Fruit fly (Drosophila melanogaster): ENCODE results near the gene CG13385.

The CG13385 gene

dm6 chr2L:8403286-8404270 is 7.1 kb downstream of the CG13385 start, which contains the start of gene emb (continued):
- TF ChIP-seq dsf (GFP tag; optimal IDR thresholded peaks at IDR 0.05; ENCODE audit: borderline replicate concordance) (peak; percentile 6), CG32264 (GFP tag; optimal IDR thresholded peaks at IDR 0.05) (no peak), brk (GFP tag; optimal IDR thresholded peaks at IDR 0.05) (no peak), lola (GFP tag; optimal IDR thresholded peaks at IDR 0.05) (no peak), Jra (GFP tag; optimal IDR thresholded peaks at IDR 0.05) (peak; percentile 40), sv (GFP tag; optimal IDR thresholded peaks at IDR 0.05) (peak; percentile 7), Mio (GFP tag; optimal IDR thresholded peaks at IDR 0.05) (no peak), Vsx2 (GFP tag; optimal IDR thresholded peaks at IDR 0.05; ENCODE audit: partially characterized antibody) (no peak), Rel (GFP tag; optimal IDR thresholded peaks at IDR 0.05) (no peak), Rel (tag; optimal IDR thresholded peaks at IDR 0.05) (peak; percentile 49), psq (GFP tag; optimal IDR thresholded peaks at IDR 0.05) (peak; percentile 45), dmrt93B (GFP tag; optimal IDR thresholded peaks at IDR 0.05) (no peak), Myc (optimal IDR thresholded peaks at IDR 0.05) (no peak), jim (GFP tag; optimal IDR thresholded peaks at IDR 0.05) (peak; percentile 46), ey (GFP tag; optimal IDR thresholded peaks at IDR 0.05) (peak; percentile 20), Abd-B (GFP tag; optimal IDR thresholded peaks at IDR 0.05) (no peak), woc (GFP tag; optimal IDR thresholded peaks at IDR 0.05) (peak; percentile 54), usp (GFP tag; optimal IDR thresholded peaks at IDR 0.05) (no peak)

dm6 chr2L:8411530-8411929 is 15.1 kb downstream of the CG13385 start, which contains the start of gene Naglu:
TSS of gene Naglu (minus strand) at chr2L:8411868.
- TF ChIP-seq Hr83 (GFP tag; optimal IDR thresholded peaks at IDR 0.05; ENCODE audit: poor library complexity, severe bottlenecking) (peak; percentile 64), Sp1 (GFP tag; optimal IDR thresholded peaks at IDR 0.05) (peak; percentile 36), fru (GFP tag; optimal IDR thresholded peaks at IDR 0.05) (peak; percentile 31), dl (GFP tag; optimal IDR thresholded peaks at IDR 0.05; ENCODE audit: insufficient read depth in 1 of 2, partially characterized antibody in 2 of 2) (peak in 1 of 2 experiments; percentile 61), Abd-B (GFP tag; optimal IDR thresholded peaks at IDR 0.05) (no peak), Vsx2 (GFP tag; optimal IDR thresholded peaks at IDR 0.05; ENCODE audit: partially characterized antibody) (peak; percentile 65), ey (GFP tag; optimal IDR thresholded peaks at IDR 0.05) (peak; percentile 24), Dif (GFP tag; optimal IDR thresholded peaks at IDR 0.05; ENCODE audit: partially characterized antibody) (peak; percentile 81), Mio (GFP tag; optimal IDR thresholded peaks at IDR 0.05) (no peak), lola (GFP tag; optimal IDR thresholded peaks at IDR 0.05) (no peak)

- TF ChIP-seq lola (GFP tag; optimal IDR thresholded peaks at IDR 0.05) (no peak), Rel (GFP tag; optimal IDR thresholded peaks at IDR 0.05) (no peak), Rel (tag; optimal IDR thresholded peaks at IDR 0.05) (peak; percentile 29), usp (GFP tag; optimal IDR thresholded peaks at IDR 0.05) (no peak), Hnf4 (GFP tag; optimal IDR thresholded peaks at IDR 0.05) (peak; percentile 15), fru (GFP tag; optimal IDR thresholded peaks at IDR 0.05) (peak; percentile 33), Hr83 (GFP tag; optimal IDR thresholded peaks at IDR 0.05; ENCODE audit: poor library complexity, severe bottlenecking) (no peak), Mio (GFP tag; optimal IDR thresholded peaks at IDR 0.05) (no peak), sv (GFP tag; optimal IDR thresholded peaks at IDR 0.05) (no peak), Abd-B (GFP tag; optimal IDR thresholded peaks at IDR 0.05) (no peak), br (GFP tag; optimal IDR thresholded peaks at IDR 0.05) (no peak), sage (GFP tag; optimal IDR thresholded peaks at IDR 0.05) (no peak), tai (GFP tag; optimal IDR thresholded peaks at IDR 0.05) (no peak), OdsH (GFP tag; optimal IDR thresholded peaks at IDR 0.05) (no peak), CrebA (GFP tag; optimal IDR thresholded peaks at IDR 0.05; ENCODE audit: borderline replicate concordance) (no peak), dsf (GFP tag; optimal IDR thresholded peaks at IDR 0.05; ENCODE audit: borderline replicate concordance) (no peak), Sp1 (GFP tag; optimal IDR thresholded peaks at IDR 0.05) (peak; percentile 37), Jra (GFP tag; optimal IDR thresholded peaks at IDR 0.05) (peak; percentile 33), Myc (optimal IDR thresholded peaks at IDR 0.05) (peak; percentile 52), dl (GFP tag; optimal IDR thresholded peaks at IDR 0.05; ENCODE audit: insufficient read depth in 1 of 2, partially characterized antibody in 2 of 2) (no peak), brk (GFP tag; optimal IDR thresholded peaks at IDR 0.05) (no peak), h (GFP tag; optimal IDR thresholded peaks at IDR 0.05) (peak; percentile 13), woc (GFP tag; optimal IDR thresholded peaks at IDR 0.05) (peak; percentile 76), foxo (GFP tag; optimal IDR thresholded peaks at IDR 0.05) (peak in 1 of 2 experiments; percentile 18), HLH106 (tag; optimal IDR thresholded peaks at IDR 0.05) (peak; percentile 49), CG32264 (GFP tag; optimal IDR thresholded peaks at IDR 0.05) (no peak), N (GFP tag; optimal IDR thresholded peaks at IDR 0.05) (no peak), ey (GFP tag; optimal IDR thresholded peaks at IDR 0.05) (no peak), pan (optimal IDR thresholded peaks at IDR 0.05) (no peak), jim (GFP tag; optimal IDR thresholded peaks at IDR 0.05) (no peak), Vsx2 (GFP tag; optimal IDR thresholded peaks at IDR 0.05; ENCODE audit: partially characterized antibody) (peak; percentile 38), GATAd (GFP tag; optimal IDR thresholded peaks at IDR 0.05) (no peak), CG9705 (GFP tag; optimal IDR thresholded peaks at IDR 0.05) (no peak), Hr78 (GFP tag; optimal IDR thresholded peaks at IDR 0.05) (no peak), psq (GFP tag; optimal IDR thresholded peaks at IDR 0.05) (no peak), Dif (GFP tag; optimal IDR thresholded peaks at IDR 0.05; ENCODE audit: partially characterized antibody) (peak; percentile 54)
These were observed 18.7 kb downstream of the CG13385 start, which contains the start of the genes CG13398 and Akap200 for dm6 chr2L:8414887-8415883. TSS of gene CG13398 (minus strand) at chr2L:8415256. TSS of gene Akap200 (plus strand) at chr2L:8415690.

Data from whole organism, wandering third instar larva.